Fruit fly (Drosophila melanogaster) whole organism, embryonic: ENCODE data around the gene loqs.
A peak's percentile ranks its signal among the peaks of the same experiment; 100 is the strongest.

Experiments used
- Abd-B ChIP-seq: fragments of 200-800 bp; sonication (Bioruptor generic); optimal IDR thresholded peaks from 2 replicates; lab custom pipeline; 2018; ENCODE audit warnings: missing biosample characterization, mild to moderate bottlenecking, missing genetic modification characterization, moderate library complexity
- Atf6 ChIP-seq: fragments of 200-800 bp; sonication (Bioruptor generic); IDR thresholded peaks from 2 replicates; pipeline ENCODE4 v1.3.6; 2022; ENCODE audit warnings: missing biosample characterization, missing genetic modification characterization
- CG10654 ChIP-seq: fragments of 200-800 bp; sonication (Bioruptor generic); optimal IDR thresholded peaks from 2 replicates; lab custom pipeline; 2016; ENCODE audit warnings: missing biosample characterization, missing genetic modification characterization
- CG10979 ChIP-seq: fragments of 200-800 bp; sonication (Bioruptor generic); optimal IDR thresholded peaks from 2 replicates; lab custom pipeline; 2018; ENCODE audit warnings: missing biosample characterization, mild to moderate bottlenecking, missing genetic modification characterization, moderate library complexity
- CG11504 ChIP-seq: fragments of 200-800 bp; sonication (Bioruptor generic); optimal IDR thresholded peaks from 3 replicates; lab custom pipeline; 2019; ENCODE audit warnings: missing biosample characterization, mild to moderate bottlenecking, missing genetic modification characterization, moderate library complexity
- CG2116 ChIP-seq: fragments of 200-800 bp; sonication (Bioruptor generic); optimal IDR thresholded peaks from 3 replicates; lab custom pipeline; 2018; ENCODE audit warnings: missing biosample characterization, mild to moderate bottlenecking, missing genetic modification characterization
- CG2678 ChIP-seq: fragments of 200-800 bp; sonication (Bioruptor generic); optimal IDR thresholded peaks from 3 replicates; lab custom pipeline; 2019; ENCODE audit warnings: missing biosample characterization, mild to moderate bottlenecking, missing genetic modification characterization, moderate library complexity
- CG31224 ChIP-seq: fragments of 200-800 bp; sonication (Bioruptor generic); IDR thresholded peaks from 2 replicates; pipeline ENCODE4 v1.3.6; 2022; ENCODE audit warnings: missing biosample characterization, missing genetic modification characterization
- CG33213 ChIP-seq: fragments of 200-800 bp; sonication (Bioruptor generic); optimal IDR thresholded peaks from 3 replicates; lab custom pipeline; 2016; ENCODE audit warnings: missing biosample characterization, missing genetic modification characterization
- CG4617 ChIP-seq: fragments of 200-800 bp; sonication (Bioruptor generic); optimal IDR thresholded peaks from 3 replicates; lab custom pipeline; 2016; ENCODE audit warnings: missing biosample characterization, missing genetic modification characterization, borderline replicate concordance
- CG4820 ChIP-seq: fragments of 200-800 bp; sonication (Bioruptor generic); optimal IDR thresholded peaks from 3 replicates; lab custom pipeline; 2016; ENCODE audit warnings: missing biosample characterization, missing genetic modification characterization
- CG6689 ChIP-seq: fragments of 200-800 bp; sonication (Bioruptor generic); IDR thresholded peaks from 2 replicates; pipeline ENCODE4 v1.3.6; 2022; ENCODE audit warnings: missing biosample characterization, missing genetic modification characterization
- CG7963 ChIP-seq: fragments of 200-800 bp; sonication (Bioruptor generic); IDR thresholded peaks from 3 replicates; pipeline ENCODE4 v1.3.6; 2022; ENCODE audit warnings: missing biosample characterization, missing genetic modification characterization; ENCODE audit not compliant: partially characterized antibody
- CG8388 ChIP-seq: fragments of 200-800 bp; sonication (Bioruptor generic); optimal IDR thresholded peaks from 2 replicates; lab custom pipeline; 2019; ENCODE audit warnings: missing biosample characterization, mild to moderate bottlenecking, missing genetic modification characterization, moderate library complexity
- CG9437 ChIP-seq: fragments of 200-800 bp; sonication (Bioruptor generic); optimal IDR thresholded peaks from 2 replicates; lab custom pipeline; 2018; ENCODE audit warnings: missing biosample characterization, mild to moderate bottlenecking, missing genetic modification characterization
- CG9609 ChIP-seq: fragments of 200-800 bp; sonication (Bioruptor generic); optimal IDR thresholded peaks from 3 replicates; lab custom pipeline; 2016; ENCODE audit warnings: missing biosample characterization, missing genetic modification characterization
- CG9727 ChIP-seq: fragments of 200-800 bp; sonication (Bioruptor generic); optimal IDR thresholded peaks from 3 replicates; lab custom pipeline; 2017; ENCODE audit warnings: missing biosample characterization, mild to moderate bottlenecking, missing genetic modification characterization
- Dfd ChIP-seq, 2 experiments: fragments of >200 bp; optimal IDR thresholded peaks; 2 replicates each; lab custom pipeline; 2017; ENCODE audit warnings: missing biosample characterization in 2 of 2, missing genetic modification characterization in 2 of 2
- Doc3 ChIP-seq: fragments of 200-800 bp; sonication (Bioruptor generic); IDR thresholded peaks from 3 replicates; pipeline ENCODE4 v1.3.6; 2022; ENCODE audit warnings: missing biosample characterization, missing genetic modification characterization; ENCODE audit not compliant: partially characterized antibody
- Dref ChIP-seq: fragments of 200-800 bp; sonication (Bioruptor generic); IDR thresholded peaks from 2 replicates; pipeline ENCODE4 v1.3.6; 2022; ENCODE audit warnings: missing biosample characterization, missing genetic modification characterization
- H2.0 ChIP-seq: fragments of 200-800 bp; sonication (Bioruptor generic); IDR thresholded peaks from 2 replicates; pipeline ENCODE4 v1.3.6; 2022; ENCODE audit warnings: missing biosample characterization, missing genetic modification characterization
- Hand ChIP-seq: fragments of 200-800 bp; sonication (Bioruptor generic); optimal IDR thresholded peaks from 2 replicates; lab custom pipeline; 2017; ENCODE audit warnings: mild to moderate bottlenecking, missing biosample characterization, missing genetic modification reagents, missing genetic modification characterization
- Hmr ChIP-seq: fragments of 200-800 bp; sonication (Bioruptor generic); optimal IDR thresholded peaks from 3 replicates; lab custom pipeline; 2017; ENCODE audit warnings: mild to moderate bottlenecking, missing biosample characterization, missing genetic modification reagents, missing genetic modification characterization
- Jarid2 ChIP-seq: fragments of 200-800 bp; sonication (Bioruptor generic); optimal IDR thresholded peaks from 3 replicates; lab custom pipeline; 2017; ENCODE audit warnings: mild to moderate bottlenecking, missing biosample characterization, missing genetic modification reagents, missing genetic modification characterization
- NfI ChIP-seq: fragments of 200-800 bp; sonication (Bioruptor generic); optimal IDR thresholded peaks from 3 replicates; lab custom pipeline; 2018; ENCODE audit warnings: missing biosample characterization, mild to moderate bottlenecking, missing genetic modification characterization, moderate library complexity
- Oli ChIP-seq: fragments of 200-800 bp; sonication (Bioruptor generic); optimal IDR thresholded peaks from 2 replicates; lab custom pipeline; 2018; ENCODE audit warnings: missing biosample characterization, mild to moderate bottlenecking, missing genetic modification characterization, moderate library complexity
- PHDP ChIP-seq: fragments of 200-800 bp; sonication (Bioruptor generic); optimal IDR thresholded peaks from 3 replicates; lab custom pipeline; 2018; ENCODE audit warnings: missing biosample characterization, mild to moderate bottlenecking, missing genetic modification characterization, moderate library complexity
- Poxn ChIP-seq: fragments of 200-800 bp; sonication (Bioruptor generic); IDR thresholded peaks from 2 replicates; pipeline ENCODE4 v1.3.6; 2022; ENCODE audit warnings: missing biosample characterization, missing genetic modification characterization
- Sox102F ChIP-seq: fragments of 200-800 bp; sonication (Bioruptor generic); optimal IDR thresholded peaks from 2 replicates; lab custom pipeline; 2018; ENCODE audit warnings: missing biosample characterization, mild to moderate bottlenecking, missing genetic modification characterization, moderate library complexity
- Tbp ChIP-seq: fragments of >200 bp; optimal IDR thresholded peaks from 2 replicates; lab custom pipeline; 2018; ENCODE audit warnings: missing biosample characterization, missing genetic modification characterization
- YL-1 ChIP-seq: fragments of 200-800 bp; sonication (Bioruptor generic); optimal IDR thresholded peaks from 3 replicates; lab custom pipeline; 2017; ENCODE audit warnings: missing biosample characterization, mild to moderate bottlenecking, missing genetic modification characterization
- ab ChIP-seq: fragments of 200-800 bp; sonication (Bioruptor generic); optimal IDR thresholded peaks from 2 replicates; lab custom pipeline; 2016; ENCODE audit warnings: missing biosample characterization, missing genetic modification characterization
- cas ChIP-seq: fragments of 200-800 bp; sonication (Bioruptor generic); IDR thresholded peaks from 2 replicates; pipeline ENCODE4 v1.3.6; 2022; ENCODE audit warnings: missing biosample characterization, missing genetic modification characterization
- ewg ChIP-seq: fragments of 200-800 bp; sonication (Bioruptor generic); optimal IDR thresholded peaks from 3 replicates; lab custom pipeline; 2017; ENCODE audit warnings: mild to moderate bottlenecking, missing biosample characterization, missing genetic modification reagents, missing genetic modification characterization
- gcm ChIP-seq: fragments of 200-800 bp; sonication (Bioruptor generic); optimal IDR thresholded peaks from 2 replicates; lab custom pipeline; 2019; ENCODE audit warnings: missing biosample characterization, mild to moderate bottlenecking, missing genetic modification characterization, moderate library complexity
- gro ChIP-seq: fragments of 200-800 bp; sonication (Bioruptor generic); optimal IDR thresholded peaks from 2 replicates; lab custom pipeline; 2016; ENCODE audit warnings: missing biosample characterization, missing genetic modification characterization
- inv ChIP-seq: fragments of 200-800 bp; sonication (Bioruptor generic); IDR thresholded peaks from 2 replicates; pipeline ENCODE4 v1.3.6; 2022; ENCODE audit warnings: missing biosample characterization, missing genetic modification characterization; ENCODE audit not compliant: partially characterized antibody
- lov ChIP-seq, 2 experiments: fragments of 200-800 bp in 1 of 2; fragments of >200 bp in 1 of 2; sonication (Bioruptor generic) in 1 of 2; IDR thresholded peaks in 1 of 2; optimal IDR thresholded peaks in 1 of 2; 2 replicates in 1 of 2; 3 replicates in 1 of 2; pipeline versions ENCODE4 v1.3.6 to Lab custom; 2017 to 2022; ENCODE audit warnings: missing biosample characterization in 1 of 2, missing genetic modification characterization in 1 of 2
- maf-S ChIP-seq: fragments of 200-800 bp; sonication (Bioruptor generic); optimal IDR thresholded peaks from 2 replicates; lab custom pipeline; 2016; ENCODE audit warnings: missing biosample characterization, missing genetic modification characterization
- nerfin-2 ChIP-seq: fragments of 200-800 bp; sonication (Bioruptor generic); IDR thresholded peaks from 2 replicates; pipeline ENCODE4 v1.3.6; 2022; ENCODE audit warnings: missing biosample characterization, missing genetic modification characterization; ENCODE audit not compliant: partially characterized antibody
- peb ChIP-seq: fragments of 200-800 bp; sonication (Bioruptor generic); IDR thresholded peaks from 2 replicates; pipeline ENCODE4 v1.3.6; 2022; ENCODE audit warnings: missing biosample characterization, missing genetic modification characterization
- pfk ChIP-seq: fragments of 200-800 bp; sonication (Bioruptor generic); optimal IDR thresholded peaks from 2 replicates; lab custom pipeline; 2018; ENCODE audit warnings: missing biosample characterization, mild to moderate bottlenecking, missing genetic modification characterization, moderate library complexity
- rib ChIP-seq: fragments of 200-800 bp; sonication (Bioruptor generic); IDR thresholded peaks from 2 replicates; pipeline ENCODE4 v1.3.6; 2022; ENCODE audit warnings: missing biosample characterization, missing genetic modification characterization
- scrt ChIP-seq: fragments of 200-800 bp; sonication (Bioruptor generic); optimal IDR thresholded peaks from 2 replicates; lab custom pipeline; 2018; ENCODE audit warnings: missing biosample characterization, mild to moderate bottlenecking, missing genetic modification characterization, moderate library complexity
- slou ChIP-seq: fragments of 200-800 bp; sonication (Bioruptor generic); optimal IDR thresholded peaks from 3 replicates; lab custom pipeline; 2016; ENCODE audit warnings: missing biosample characterization, missing genetic modification characterization
- stc ChIP-seq: fragments of 200-800 bp; sonication (Bioruptor generic); IDR thresholded peaks from 2 replicates; pipeline ENCODE4 v1.3.6; 2022; ENCODE audit warnings: missing biosample characterization, missing genetic modification characterization
- toy ChIP-seq: fragments of 200-800 bp; sonication (Bioruptor generic); IDR thresholded peaks from 2 replicates; pipeline ENCODE4 v1.3.6; 2022; ENCODE audit warnings: missing biosample characterization, missing genetic modification characterization

Gene loqs

dm6 chr2L:13414525-13415481 is 32.4 kb downstream of the loqs start, which contains the start of the genes CG16956, CG42784 and CG43850 (continued):
- TF ChIP-seq CG4617: no peak
- TF ChIP-seq ewg (GFP tag; lab: Kevin White, UChicago): peak; percentile 89
- peak; percentile 55 for TF ChIP-seq YL-1 (GFP tag; lab: Kevin White, UChicago)
- TF ChIP-seq CG9437 (GFP tag; lab: Kevin White, UChicago): peak; percentile 30
- peak; percentile 17 for TF ChIP-seq Jarid2
- TF ChIP-seq Oli: peak; percentile 6
- no peak for TF ChIP-seq H2.0 (GFP tag; lab: Robert Waterston, UW)
- TF ChIP-seq CG33213 (GFP tag; lab: Kevin White, UChicago): peak; percentile 30
- TF ChIP-seq cas (GFP tag; lab: Robert Waterston, UW): no peak
- TF ChIP-seq CG7963 (GFP tag; lab: Robert Waterston, UW): no peak
- no peak for TF ChIP-seq CG10654
- no peak for TF ChIP-seq gcm (GFP tag; lab: Kevin White, UChicago)
- TF ChIP-seq CG31224 (GFP tag; lab: Robert Waterston, UW): peak; percentile 25; the same call in 1 of the 2 replicates
- TF ChIP-seq stc (GFP tag; lab: Robert Waterston, UW): no peak
- TF ChIP-seq Dref (GFP tag; lab: Robert Waterston, UW): no peak
- no peak for TF ChIP-seq CG6689 (GFP tag; lab: Robert Waterston, UW)
- TF ChIP-seq toy: no peak
- TF ChIP-seq nerfin-2 (GFP tag; lab: Robert Waterston, UW): no peak
- no peak for TF ChIP-seq CG4820
- no peak for TF ChIP-seq Doc3
- peak; percentile 58 for TF ChIP-seq pfk
- TF ChIP-seq Tbp (GFP tag; lab: Kevin White, UChicago): no peak
- TF ChIP-seq Dfd (GFP tag; optimal IDR thresholded peaks at IDR 0.05; lab: Kevin White, UChicago): no peak
- peak; percentile 56 for TF ChIP-seq CG9727 (GFP tag; lab: Kevin White, UChicago)
- no peak for TF ChIP-seq inv (GFP tag; lab: Robert Waterston, UW)
- TF ChIP-seq peb (GFP tag; lab: Robert Waterston, UW): no peak
- no peak for TF ChIP-seq Poxn
- peak; percentile 88 for TF ChIP-seq Hand (GFP tag; lab: Kevin White, UChicago)
- TF ChIP-seq CG11504 (tag; lab: Kevin White, UChicago): peak; percentile 57
- peak; percentile 5 for TF ChIP-seq gro (GFP tag; lab: Kevin White, UChicago)
- no peak for TF ChIP-seq CG2678 (tag; lab: Kevin White, UChicago)
- peak; percentile 40 for TF ChIP-seq CG2116 (GFP tag; lab: Kevin White, UChicago)
- TF ChIP-seq Sox102F (GFP tag; lab: Kevin White, UChicago): peak; percentile 18
- peak; percentile 78 for TF ChIP-seq scrt
- no peak for TF ChIP-seq CG10979 (tag; lab: Kevin White, UChicago)
- peak; percentile 94 for TF ChIP-seq Hmr (GFP tag; lab: Kevin White, UChicago)
- TF ChIP-seq CG8388 (GFP tag; lab: Kevin White, UChicago): peak; percentile 13
- TF ChIP-seq maf-S (GFP tag; lab: Kevin White, UChicago): no peak
- no peak for TF ChIP-seq Abd-B (GFP tag; lab: Kevin White, UChicago)
- peak; percentile 66 for TF ChIP-seq PHDP (tag; lab: Kevin White, UChicago)
- TF ChIP-seq NfI (GFP tag; lab: Kevin White, UChicago): peak; percentile 80
- no peak for TF ChIP-seq ab (GFP tag; lab: Kevin White, UChicago)
- no peak for TF ChIP-seq rib (GFP tag; lab: Robert Waterston, UW)
- TF ChIP-seq lov (optimal IDR thresholded peaks at IDR 0.05; lab: Kevin White, UChicago): no peak
- peak; percentile 53; the same call in 1 of the 3 replicates for TF ChIP-seq lov (GFP tag; IDR thresholded peaks at IDR 0.05; lab: Robert Waterston, UW)
- TF ChIP-seq CG9609 (GFP tag; lab: Kevin White, UChicago): no peak
- no peak for TF ChIP-seq slou (GFP tag; lab: Kevin White, UChicago)
- TF ChIP-seq Atf6: peak; percentile 64
